Worm (Caenorhabditis elegans): ENCODE measurements around the gene pes-9.
A peak's percentile ranks its signal among the peaks of the same experiment; 100 is the strongest.

pes-9 gene

ce11 chrV:14597005-14597680 lies at the start of gene pes-9:
Gene pes-9 (minus strand): TSS chrV:14597034.
- TF ChIP-seq nhr-84 (tag; optimal IDR thresholded peaks at IDR 0.05) (no peak), aha-1 (tag; optimal IDR thresholded peaks at IDR 0.05) (no peak), nhr-71 (tag; optimal IDR thresholded peaks at IDR 0.05) (no peak), ztf-4 (tag; optimal IDR thresholded peaks at IDR 0.05) (no peak), Y116A8C.19 (tag; optimal IDR thresholded peaks at IDR 0.05; ENCODE audit: borderline replicate concordance) (no peak), swsn-7 (tag; optimal IDR thresholded peaks at IDR 0.05) (no peak), elt-2 (tag; optimal IDR thresholded peaks at IDR 0.05) (peak; percentile 42), mep-1 (tag; optimal IDR thresholded peaks at IDR 0.05) (no peak), C16A3.4 (tag; optimal IDR thresholded peaks at IDR 0.05) (no peak), ztf-11 (tag; optimal IDR thresholded peaks at IDR 0.05) (no peak), dpl-1 (GFP tag; optimal IDR thresholded peaks at IDR 0.05) (no peak), sptf-1 (tag; optimal IDR thresholded peaks at IDR 0.05) (no peak), xbp-1 (tag; optimal IDR thresholded peaks at IDR 0.05) (no peak), pqm-1 (tag; optimal IDR thresholded peaks at IDR 0.05) (no peak), nhr-90 (tag; optimal IDR thresholded peaks at IDR 0.05; ENCODE audit: poor library complexity) (no peak), efl-1 (optimal IDR thresholded peaks at IDR 0.05) (no peak), efl-1 (GFP tag; optimal IDR thresholded peaks at IDR 0.05 in 1 of 2) (peak in 1 of 2 experiments; percentile 9), fkh-8 (tag; optimal IDR thresholded peaks at IDR 0.05) (no peak), fkh-4 (tag; optimal IDR thresholded peaks at IDR 0.05; ENCODE audit: borderline replicate concordance) (no peak), tbx-2 (tag; optimal IDR thresholded peaks at IDR 0.05) (no peak), nhr-237 (tag; optimal IDR thresholded peaks at IDR 0.05) (no peak), snpc-4 (tag; optimal IDR thresholded peaks at IDR 0.05) (no peak), lin-14 (GFP tag; optimal IDR thresholded peaks at IDR 0.05) (no peak), grh-1 (GFP tag; IDR thresholded peaks at IDR 0.05) (no peak), lin-35 (GFP tag; optimal IDR thresholded peaks at IDR 0.05) (peak in 1 of 2 experiments; percentile 4)

ce11 chrV:14645817-14646789 lies 49.3 kb upstream of the pes-9 start, which contains the start of the genes rfc-1 and pmp-3:
Gene rfc-1 (minus strand): TSS chrV:14645979.
Gene pmp-3 (plus strand): TSS chrV:14646739.
- no peak for TF ChIP-seq jun-1 (tag; optimal IDR thresholded peaks at IDR 0.05)
- peak; percentile 79 to 93 for TF ChIP-seq lin-35 (GFP tag; optimal IDR thresholded peaks at IDR 0.05)
- TF ChIP-seq lsy-2 (tag; optimal IDR thresholded peaks at IDR 0.05): peak; percentile 7 to 74
- no peak for TF ChIP-seq C34B4.2 (tag; optimal IDR thresholded peaks at IDR 0.05)
- no peak for TF ChIP-seq hpl-2 (GFP tag; optimal IDR thresholded peaks at IDR 0.05)
- TF ChIP-seq efl-1 (optimal IDR thresholded peaks at IDR 0.05): peak; percentile 87 to 93
- TF ChIP-seq efl-1 (GFP tag; optimal IDR thresholded peaks at IDR 0.05 in 1 of 2): peak; percentile 88 to 99
- peak; percentile 42 for TF ChIP-seq nhr-71 (tag; optimal IDR thresholded peaks at IDR 0.05)
- no peak for TF ChIP-seq hlh-17 (GFP tag; optimal IDR thresholded peaks at IDR 0.05; ENCODE audit: borderline replicate concordance)
- peak; percentile 42 for TF ChIP-seq lin-14 (GFP tag; optimal IDR thresholded peaks at IDR 0.05)
- TF ChIP-seq sptf-1 (tag; optimal IDR thresholded peaks at IDR 0.05): no peak
- no peak for TF ChIP-seq unc-30 (tag; optimal IDR thresholded peaks at IDR 0.05)
- no peak for TF ChIP-seq aly-2 (tag; optimal IDR thresholded peaks at IDR 0.05)
- TF ChIP-seq dsc-1 (tag; optimal IDR thresholded peaks at IDR 0.05): peak; percentile 2
- peak; percentile 93 for TF ChIP-seq blmp-1 (tag; optimal IDR thresholded peaks at IDR 0.05)
- peak; percentile 22 for TF ChIP-seq tbx-2 (tag; optimal IDR thresholded peaks at IDR 0.05)
- TF ChIP-seq lin-15B (tag; optimal IDR thresholded peaks at IDR 0.05): peak; percentile 29
- TF ChIP-seq dpl-1 (GFP tag; optimal IDR thresholded peaks at IDR 0.05): peak; percentile 82 to 88 (median 86)
- TF ChIP-seq skn-1 (tag; optimal IDR thresholded peaks at IDR 0.05): peak; percentile 22
- TF ChIP-seq ceh-8 (GFP tag; optimal IDR thresholded peaks at IDR 0.05): no peak
- peak; percentile 20 for TF ChIP-seq nhr-85 (tag)
- TF ChIP-seq elt-2 (tag; optimal IDR thresholded peaks at IDR 0.05): no peak
- TF ChIP-seq fkh-8 (tag; optimal IDR thresholded peaks at IDR 0.05): peak; percentile 12
- TF ChIP-seq F16B12.6 (tag; optimal IDR thresholded peaks at IDR 0.05): no peak
- TF ChIP-seq hlh-4 (tag; optimal IDR thresholded peaks at IDR 0.05): no peak
- peak; percentile 5 for TF ChIP-seq unc-130 (tag; optimal IDR thresholded peaks at IDR 0.05)
- TF ChIP-seq nhr-237 (tag; optimal IDR thresholded peaks at IDR 0.05): no peak
- TF ChIP-seq snu-23 (GFP tag; optimal IDR thresholded peaks at IDR 0.05): peak; percentile 36
- TF ChIP-seq nhr-20 (tag; optimal IDR thresholded peaks at IDR 0.05): peak; percentile 30
- peak; percentile 9 for TF ChIP-seq swsn-7 (tag; optimal IDR thresholded peaks at IDR 0.05)
- no peak for TF ChIP-seq isw-1 (GFP tag; IDR thresholded peaks at IDR 0.05)
- no peak for TF ChIP-seq mef-2 (tag; optimal IDR thresholded peaks at IDR 0.05)
- no peak for TF ChIP-seq nhr-12 (tag; optimal IDR thresholded peaks at IDR 0.05)
- peak; percentile 20 for TF ChIP-seq rnt-1 (tag; optimal IDR thresholded peaks at IDR 0.05)

Measured in whole organism, L1 larva.